Fruit fly (Drosophila melanogaster) whole organism, adult: ENCODE measurements around the gene CG12535.

Experiments used
- CG11617 ChIP-seq: fragments of 200-800 bp; sonication (Bioruptor generic); optimal IDR thresholded peaks from 2 replicates; lab custom pipeline; 2017; ENCODE audit warnings: mild to moderate bottlenecking, missing biosample characterization, missing genetic modification reagents, missing genetic modification characterization
- CG12768 ChIP-seq: fragments of 200-800 bp; sonication (Bioruptor generic); optimal IDR thresholded peaks from 2 replicates; lab custom pipeline; 2017; ENCODE audit warnings: missing biosample characterization, missing genetic modification characterization, mild to moderate bottlenecking, moderate library complexity, missing genetic modification reagents
- CG14711 ChIP-seq: fragments of 200-800 bp; sonication (Bioruptor generic); optimal IDR thresholded peaks from 2 replicates; lab custom pipeline; 2018; ENCODE audit warnings: missing biosample characterization, mild to moderate bottlenecking, missing genetic modification characterization, moderate library complexity
- CG1620 ChIP-seq: fragments of 200-800 bp; sonication (Bioruptor generic); optimal IDR thresholded peaks from 2 replicates; lab custom pipeline; 2016; ENCODE audit warnings: missing biosample characterization, missing genetic modification characterization
- CG33017 ChIP-seq: fragments of 200-800 bp; sonication (Bioruptor generic); optimal IDR thresholded peaks from 2 replicates; lab custom pipeline; 2018; ENCODE audit warnings: missing biosample characterization, mild to moderate bottlenecking, missing genetic modification characterization, moderate library complexity
- CG5204 ChIP-seq: fragments of 200-800 bp; sonication (Bioruptor generic); optimal IDR thresholded peaks from 2 replicates; lab custom pipeline; 2016; ENCODE audit warnings: missing biosample characterization, missing genetic modification characterization
- CG7045 ChIP-seq: fragments of 200-800 bp; sonication (Bioruptor generic); optimal IDR thresholded peaks from 2 replicates; lab custom pipeline; 2017; ENCODE audit warnings: missing biosample characterization, mild to moderate bottlenecking, missing genetic modification characterization
- CG7101 ChIP-seq: fragments of 200-800 bp; sonication (Bioruptor generic); optimal IDR thresholded peaks from 2 replicates; lab custom pipeline; 2018; ENCODE audit warnings: missing biosample characterization, mild to moderate bottlenecking, missing genetic modification characterization, moderate library complexity
- Clk ChIP-seq: fragments of 200-800 bp; sonication (Bioruptor generic); optimal IDR thresholded peaks from 2 replicates; lab custom pipeline; 2017; ENCODE audit warnings: missing biosample characterization, missing genetic modification characterization
- Crg-1 ChIP-seq: fragments of 200-800 bp; sonication (Bioruptor generic); optimal IDR thresholded peaks from 2 replicates; lab custom pipeline; 2016; ENCODE audit warnings: missing biosample characterization, missing genetic modification characterization
- Hr96 ChIP-seq: fragments of 200-800 bp; sonication (Bioruptor generic); optimal IDR thresholded peaks from 2 replicates; lab custom pipeline; 2016; ENCODE audit warnings: missing biosample characterization, missing genetic modification characterization
- Mnt ChIP-seq: fragments of 200-800 bp; sonication (Bioruptor generic); optimal IDR thresholded peaks from 2 replicates; lab custom pipeline; 2016; ENCODE audit warnings: missing biosample characterization, mild to moderate bottlenecking, missing genetic modification characterization
- bab1 ChIP-seq: fragments of 200-800 bp; sonication (Bioruptor generic); optimal IDR thresholded peaks from 3 replicates; lab custom pipeline; 2019; ENCODE audit warnings: missing biosample characterization, mild to moderate bottlenecking, missing genetic modification characterization, moderate library complexity
- cic ChIP-seq: fragments of 200-800 bp; sonication (Bioruptor generic); optimal IDR thresholded peaks from 2 replicates; lab custom pipeline; 2017; ENCODE audit warnings: missing biosample characterization, mild to moderate bottlenecking, missing genetic modification characterization, moderate library complexity
- kay ChIP-seq: fragments of 200-800 bp; sonication (Bioruptor generic); peaks from one replicate; lab custom pipeline; 2016; ENCODE audit warnings: missing biosample characterization, missing genetic modification characterization, borderline replicate concordance
- ovo ChIP-seq: fragments of 200-800 bp; sonication (Bioruptor generic); optimal IDR thresholded peaks from 2 replicates; lab custom pipeline; 2016; ENCODE audit warnings: missing biosample characterization, missing genetic modification characterization
- pad ChIP-seq: fragments of 200-800 bp; sonication (Bioruptor generic); optimal IDR thresholded peaks from 3 replicates; lab custom pipeline; 2017; ENCODE audit warnings: missing biosample characterization, missing genetic modification characterization, mild to moderate bottlenecking, moderate library complexity, missing genetic modification reagents
- tj ChIP-seq: fragments of 200-800 bp; sonication (Bioruptor generic); optimal IDR thresholded peaks from 3 replicates; lab custom pipeline; 2017; ENCODE audit warnings: missing biosample characterization, mild to moderate bottlenecking, missing genetic modification characterization, moderate library complexity
- toe ChIP-seq: fragments of 200-800 bp; sonication (Bioruptor generic); optimal IDR thresholded peaks from 2 replicates; lab custom pipeline; 2016; ENCODE audit warnings: missing biosample characterization, missing genetic modification characterization

Gene CG12535

DNA sequence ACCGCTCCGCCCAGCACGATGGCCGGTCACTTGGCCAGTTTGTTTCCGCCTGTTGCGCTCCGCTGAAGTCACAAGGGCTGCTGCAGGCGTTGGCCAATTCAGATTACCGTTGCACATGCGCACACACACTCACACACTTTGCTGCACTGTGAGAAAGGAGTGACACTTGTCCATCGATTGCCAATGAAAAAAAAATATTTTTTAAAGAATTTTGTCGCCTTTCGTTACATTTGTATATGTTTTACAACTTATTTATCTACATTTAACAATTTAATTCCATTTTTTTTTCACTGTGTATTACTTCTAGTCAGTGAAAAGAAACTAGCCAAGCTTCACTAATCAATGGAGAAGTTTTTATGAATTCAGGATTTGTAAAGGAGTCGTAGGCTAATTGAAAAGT, 27.3 kb upstream of the CG12535 start:
- TF ChIP-seq Crg-1 (GFP tag; lab: Kevin White, UChicago) = no peak
- no peak for TF ChIP-seq ovo (GFP tag; lab: Kevin White, UChicago)
- TF ChIP-seq Clk (GFP tag; lab: Kevin White, UChicago) = no peak
- no peak for TF ChIP-seq CG12768
- TF ChIP-seq toe (GFP tag; lab: Kevin White, UChicago) = no peak
- no peak for TF ChIP-seq CG7101
- TF ChIP-seq pad (GFP tag; lab: Kevin White, UChicago) = no peak
- no peak for TF ChIP-seq CG11617 (GFP tag; lab: Kevin White, UChicago)
- no peak for TF ChIP-seq CG33017 (tag; lab: Kevin White, UChicago)

DNA sequence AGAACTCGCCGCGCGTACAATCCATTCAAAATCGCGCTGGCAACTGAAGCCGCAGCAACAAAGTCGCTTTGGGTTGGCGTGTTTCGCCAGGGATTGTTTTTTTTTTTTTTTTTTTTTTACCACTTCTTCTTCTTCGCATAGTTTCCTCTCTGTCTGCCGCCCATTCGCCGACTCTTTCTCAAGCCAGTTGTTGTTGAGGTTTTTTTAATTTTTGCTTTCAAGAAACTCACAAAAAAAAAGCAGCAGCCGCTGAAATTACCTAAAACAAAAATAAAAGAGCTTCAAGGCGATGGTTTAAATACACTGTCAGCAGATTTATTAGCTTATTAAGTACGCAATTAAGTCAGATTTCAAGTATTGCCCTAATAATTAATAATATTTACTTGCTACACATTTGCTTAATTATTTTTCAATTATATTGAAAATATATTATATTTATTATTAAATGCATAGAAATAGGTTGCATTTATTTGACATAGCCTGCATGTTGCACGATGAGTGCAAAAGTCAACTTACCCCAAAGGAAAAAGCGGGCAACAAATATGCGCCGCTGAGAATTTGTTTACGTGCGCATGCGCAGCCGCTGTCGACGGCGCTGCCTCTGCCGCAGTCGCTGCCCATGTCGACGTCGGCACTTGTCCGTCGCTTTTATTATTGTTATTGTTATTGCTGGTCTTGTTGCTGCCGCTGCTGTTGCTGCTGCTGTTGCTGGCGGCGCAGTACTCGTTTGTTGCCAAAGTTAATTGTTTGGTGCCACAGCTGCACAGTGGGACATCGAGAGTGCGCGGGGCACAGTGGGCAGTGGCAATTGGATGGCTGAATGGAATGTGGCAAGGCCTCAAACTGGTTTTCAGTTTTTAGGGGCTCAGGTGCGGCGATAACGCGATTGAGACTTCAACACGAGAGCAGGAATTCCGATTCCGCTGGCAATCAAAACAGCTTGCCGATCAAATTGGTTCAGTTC, 26.0 kb upstream of the CG12535 start, which contains the start of gene CG12206:
TSS of gene CG12206 (minus strand) at position 49 of the 964 bp plus-strand sequence.
- TF ChIP-seq tj (GFP tag; lab: Kevin White, UChicago) (peak; percentile 90), CG33017 (tag; lab: Kevin White, UChicago) (no peak), CG11617 (GFP tag; lab: Kevin White, UChicago) (peak; percentile 13), kay (no peak)

DNA sequence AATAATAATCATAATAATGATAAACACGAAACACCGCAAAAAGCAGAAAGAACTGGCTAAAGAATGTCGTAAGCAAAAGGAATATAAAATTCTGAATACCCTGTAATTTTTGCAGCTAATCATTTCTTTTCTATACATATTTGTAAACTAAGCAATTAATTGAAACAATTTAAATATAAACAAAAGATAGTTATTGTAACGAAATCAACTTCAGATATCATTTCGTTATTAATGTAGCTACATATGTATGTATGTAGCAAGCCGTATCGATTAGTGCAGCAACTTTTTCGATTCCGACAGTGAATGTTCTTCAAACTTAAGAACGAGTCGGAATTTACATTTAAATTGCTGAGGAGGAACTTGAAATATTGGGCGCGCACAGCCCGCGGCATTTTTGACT, 24.9 kb upstream of the CG12535 start:
- no peak for TF ChIP-seq Hr96 (GFP tag; lab: Kevin White, UChicago)
- TF ChIP-seq bab1 = peak; percentile 4
- peak; percentile 20 for TF ChIP-seq tj (GFP tag; lab: Kevin White, UChicago)

DNA sequence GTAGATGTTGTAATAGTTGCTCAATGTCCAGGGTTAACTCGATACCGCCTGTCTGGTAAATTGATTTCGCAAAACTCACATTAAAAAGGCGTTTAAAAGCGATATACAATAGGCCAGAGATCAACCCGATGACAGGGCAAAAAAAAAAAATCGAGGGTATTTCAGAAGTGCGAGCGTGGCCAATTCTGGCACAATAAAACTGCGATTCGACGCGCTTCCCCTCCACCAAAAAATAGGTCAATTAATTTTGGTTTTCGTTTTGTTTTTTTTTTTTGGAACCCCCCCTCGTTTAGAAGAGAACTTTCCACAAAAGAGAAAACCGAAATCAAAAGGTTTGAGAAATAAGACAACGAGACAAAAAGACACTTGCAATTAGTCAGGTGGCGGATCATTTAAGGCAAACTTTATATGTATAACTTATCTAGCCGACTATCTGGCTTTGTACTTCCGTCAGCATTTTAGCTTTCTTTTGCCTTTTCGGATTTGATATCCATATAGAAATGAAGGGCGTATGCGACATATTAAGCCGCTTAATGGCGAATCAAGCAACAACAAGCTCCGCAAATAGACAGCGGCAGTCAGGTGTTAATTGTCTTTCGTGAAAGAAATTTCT, 21.8 kb upstream of the CG12535 start:
- TF ChIP-seq pad (GFP tag; lab: Kevin White, UChicago) (peak; percentile 67), Mnt (GFP tag; lab: Kevin White, UChicago) (no peak), cic (GFP tag; lab: Kevin White, UChicago) (no peak), tj (GFP tag; lab: Kevin White, UChicago) (peak; percentile 74), kay (no peak), CG12768 (no peak)

DNA sequence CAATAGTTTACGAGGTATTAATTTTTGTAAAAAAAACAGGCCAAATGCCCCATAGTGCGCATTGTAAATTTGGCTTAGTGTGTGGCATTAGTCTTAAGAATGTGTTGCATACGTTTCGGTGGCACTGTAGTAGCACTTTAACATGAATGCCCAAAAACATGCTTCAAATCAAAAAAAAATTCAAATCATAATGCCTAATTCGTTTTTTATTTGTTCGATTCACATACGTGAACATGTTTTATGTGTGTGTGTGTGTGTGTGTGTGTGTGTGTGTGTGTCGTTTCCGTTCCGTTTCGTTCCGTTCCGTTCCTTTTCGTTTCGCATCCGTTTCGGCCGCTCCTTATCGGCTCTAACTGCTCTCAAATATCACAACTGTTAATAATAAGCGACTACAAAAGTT, 16.8 kb upstream of the CG12535 start:
- no peak for TF ChIP-seq CG7045 (GFP tag; lab: Kevin White, UChicago)
- TF ChIP-seq CG12768 = no peak
- no peak for TF ChIP-seq CG1620 (GFP tag; lab: Kevin White, UChicago)
- no peak for TF ChIP-seq toe (GFP tag; lab: Kevin White, UChicago)
- no peak for TF ChIP-seq bab1
- no peak for TF ChIP-seq CG33017 (tag; lab: Kevin White, UChicago)

DNA sequence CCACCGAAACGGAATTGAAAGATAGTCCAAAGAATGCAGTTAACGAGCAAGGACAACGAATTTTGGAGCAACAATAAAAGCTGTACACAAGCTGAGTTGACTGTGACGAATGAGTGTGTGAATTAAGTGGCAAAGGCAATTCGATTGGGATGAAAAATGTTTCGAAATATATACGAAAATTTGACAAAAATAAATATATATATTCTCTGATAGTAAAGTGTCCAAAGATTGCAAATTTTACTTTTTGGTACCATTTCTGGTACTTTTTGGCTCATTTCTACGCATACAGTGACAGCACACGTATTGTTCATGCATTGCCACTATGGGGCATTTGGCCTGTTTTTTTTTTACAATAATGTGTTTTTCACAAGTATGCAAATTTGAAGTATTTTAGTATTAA, 15.2 kb upstream of the CG12535 start, which contains the start of gene CG16781:
TSS of gene CG16781 (minus strand) at position 101 of the 400 bp plus-strand sequence.
- TF ChIP-seq Clk (GFP tag; lab: Kevin White, UChicago) (no peak), Mnt (GFP tag; lab: Kevin White, UChicago) (no peak), CG14711 (no peak), kay (no peak)

DNA sequence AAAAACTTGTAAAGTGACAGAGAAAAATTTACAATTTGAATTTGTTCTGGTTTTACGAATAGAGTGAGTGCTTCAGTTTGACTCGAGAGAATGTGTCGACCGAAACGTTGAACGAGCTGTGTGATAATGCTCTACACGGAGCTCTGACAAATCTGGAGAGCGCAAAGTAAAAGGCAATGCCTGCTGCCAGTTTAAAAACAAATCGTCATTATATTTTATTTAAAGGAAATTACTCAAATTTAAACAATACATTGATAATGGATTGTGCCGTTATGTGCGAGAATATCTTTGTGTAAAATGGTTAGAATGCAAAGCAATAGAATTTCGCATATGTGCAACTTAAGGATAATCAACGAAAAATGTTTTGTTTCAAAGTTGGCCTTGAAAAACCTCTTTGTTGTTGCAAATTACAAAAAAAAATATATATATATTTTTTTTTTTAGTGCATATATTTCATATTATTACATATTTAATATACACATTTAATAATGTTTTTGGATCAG, 11.4 kb upstream of the CG12535 start, which contains the start of the genes CG16782 and CG10801:
TSS of gene CG16782 (minus strand) at position 101 of the 503 bp plus-strand sequence.
TSS of gene CG10801 (plus strand) at position 453 of the 503 bp plus-strand sequence.
- TF ChIP-seq kay = no peak
- no peak for TF ChIP-seq CG12768

DNA sequence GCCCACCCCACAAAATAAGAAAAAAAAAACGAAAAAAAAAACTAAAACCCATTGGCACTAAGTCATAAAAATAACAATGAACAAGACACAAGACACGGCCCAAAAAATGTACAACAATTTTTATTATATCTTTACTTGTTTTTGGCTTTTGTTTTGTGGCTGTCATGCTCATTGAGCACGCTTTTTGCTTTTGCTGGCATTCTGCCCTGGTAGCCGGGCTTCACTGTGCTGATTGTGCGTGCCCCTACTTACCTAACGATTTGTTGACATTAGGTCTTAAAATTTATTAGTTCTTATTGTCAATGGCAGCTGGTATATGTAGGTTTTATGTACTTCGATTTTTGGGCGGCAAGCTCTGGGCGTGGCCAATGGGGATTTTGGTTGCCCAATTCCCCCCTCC, 9.7 kb upstream of the CG12535 start:
- no peak for TF ChIP-seq CG5204 (GFP tag; lab: Kevin White, UChicago)
- TF ChIP-seq CG7101 = no peak
- no peak for TF ChIP-seq ovo (GFP tag; lab: Kevin White, UChicago)
- TF ChIP-seq bab1 = no peak
- TF ChIP-seq pad (GFP tag; lab: Kevin White, UChicago) = no peak
